Fruit fly (Drosophila melanogaster): ENCODE measurements around the gene nur.

Gene nur

DNA sequence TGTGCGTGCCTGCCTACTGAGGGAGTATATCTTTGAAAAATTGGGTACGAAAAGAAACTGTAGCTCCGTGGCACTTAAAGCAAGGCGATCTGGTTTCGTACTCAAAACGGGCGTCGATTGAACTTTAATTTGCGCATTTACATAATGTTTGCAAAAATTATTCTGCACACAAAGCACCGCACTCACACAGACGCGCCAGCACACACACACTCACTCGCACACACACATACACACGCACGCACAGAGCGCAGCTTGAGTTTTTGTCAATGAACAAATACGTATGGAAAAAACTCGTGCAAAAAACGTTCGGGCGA, 43.8 kb downstream of the nur start (continued):
- no peak for TF ChIP-seq klu (GFP tag; IDR thresholded peaks at IDR 0.05)

DNA sequence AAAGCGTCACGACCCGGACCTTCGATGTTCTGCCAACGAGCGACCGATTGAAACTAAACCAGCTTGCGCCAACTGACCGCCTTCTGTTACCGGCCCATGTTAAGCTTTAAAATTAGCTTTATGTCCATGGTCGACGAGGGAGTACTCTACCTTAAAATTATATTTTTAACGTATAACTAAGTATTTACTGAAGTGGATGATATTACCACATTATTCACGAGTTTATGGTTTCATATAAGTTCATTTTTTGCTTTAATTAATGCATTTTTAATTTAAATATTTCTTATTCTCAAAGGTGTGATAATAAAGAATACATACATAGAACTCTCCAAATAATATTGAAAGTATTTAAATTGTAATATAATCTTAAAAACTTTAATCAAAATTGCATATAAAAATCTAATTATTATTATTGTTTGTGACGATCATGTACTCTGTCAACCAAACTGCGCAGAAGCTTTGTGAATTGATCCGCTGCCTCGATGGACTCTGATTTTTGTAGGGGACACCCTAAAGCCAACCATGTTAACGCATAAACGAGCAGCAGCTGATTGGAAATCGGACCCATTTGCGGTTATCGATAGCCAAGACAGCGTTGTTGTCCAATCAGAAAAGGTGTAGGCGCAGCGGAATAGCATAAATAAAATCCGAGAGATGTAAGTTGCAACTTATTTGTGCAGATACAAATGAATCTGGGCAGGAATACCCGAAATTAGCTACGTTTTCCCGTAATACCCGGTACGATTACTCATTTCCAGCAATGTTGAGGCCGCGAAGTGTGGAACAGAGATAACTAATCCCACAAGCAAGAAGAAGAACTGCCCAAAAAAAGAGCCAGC, 44.4 kb downstream of the nur start, which contains the start of the genes CG9008 and p38b:
CG9008 (minus strand) TSS at position 57 of the 839 bp plus-strand sequence.
p38b (plus strand) TSS at position 581 of the 839 bp plus-strand sequence.
- TF ChIP-seq Drgx (GFP tag; IDR thresholded peaks at IDR 0.05): no peak
- TF ChIP-seq insv (GFP tag; optimal IDR thresholded peaks at IDR 0.05): peak; percentile 65 to 95
- peak; percentile 14 for TF ChIP-seq CG2875 (GFP tag; optimal IDR thresholded peaks at IDR 0.05)
- peak; percentile 8 for TF ChIP-seq salm (tag; optimal IDR thresholded peaks at IDR 0.05)
- no peak for TF ChIP-seq fd64A (GFP tag; optimal IDR thresholded peaks at IDR 0.05)
- TF ChIP-seq zfh2 (GFP tag; optimal IDR thresholded peaks at IDR 0.05): peak; percentile 41
- peak; percentile 62 for TF ChIP-seq CG33557 (GFP tag; optimal IDR thresholded peaks at IDR 0.05)
- TF ChIP-seq caup (GFP tag; optimal IDR thresholded peaks at IDR 0.05; ENCODE audit: severe bottlenecking): peak; percentile 82
- peak; percentile 47 for TF ChIP-seq Hsf (GFP tag; optimal IDR thresholded peaks at IDR 0.05)
- TF ChIP-seq nau (GFP tag; optimal IDR thresholded peaks at IDR 0.05): no peak
- no peak; the same call in 2 of the 3 replicates for TF ChIP-seq ase (GFP tag; IDR thresholded peaks at IDR 0.05)
- peak; percentile 92 for TF ChIP-seq CG11504 (tag; optimal IDR thresholded peaks at IDR 0.05)
- TF ChIP-seq CG11695 (GFP tag; IDR thresholded peaks at IDR 0.05): peak; percentile 62; the same call in 2 of the 3 replicates
- TF ChIP-seq Taf1 (GFP tag; IDR thresholded peaks at IDR 0.05): no peak
- peak; percentile 91 for TF ChIP-seq CG10543 (GFP tag; optimal IDR thresholded peaks at IDR 0.05)
- TF ChIP-seq Dp (GFP tag; optimal IDR thresholded peaks at IDR 0.05): no peak
- TF ChIP-seq Xrp1 (GFP tag; IDR thresholded peaks at IDR 0.05): peak; percentile 56; the same call in 1 of the 2 replicates
- TF ChIP-seq gt (GFP tag; IDR thresholded peaks at IDR 0.05): no peak
- no peak for TF ChIP-seq cas (GFP tag; IDR thresholded peaks at IDR 0.05)
- peak; percentile 54 for TF ChIP-seq CG13624 (GFP tag; optimal IDR thresholded peaks at IDR 0.05)
- TF ChIP-seq CG3847 (GFP tag; IDR thresholded peaks at IDR 0.05): peak; percentile 57
- no peak for TF ChIP-seq btn (GFP tag; optimal IDR thresholded peaks at IDR 0.05)
- TF ChIP-seq nerfin-1 (tag; optimal IDR thresholded peaks at IDR 0.05): peak; percentile 76
- TF ChIP-seq Ets65A (GFP tag): peak; percentile 92
- TF ChIP-seq CG2120 (GFP tag; optimal IDR thresholded peaks at IDR 0.05): peak; percentile 77
- TF ChIP-seq luna (GFP tag; optimal IDR thresholded peaks at IDR 0.05): no peak
- TF ChIP-seq vnd (GFP tag; IDR thresholded peaks at IDR 0.05; ENCODE audit: partially characterized antibody): no peak
- TF ChIP-seq az2 (GFP tag; optimal IDR thresholded peaks at IDR 0.05): peak; percentile 79
- no peak for TF ChIP-seq ac (GFP tag; optimal IDR thresholded peaks at IDR 0.05)
- peak; percentile 60 for TF ChIP-seq HLH4C (GFP tag; IDR thresholded peaks at IDR 0.05; ENCODE audit: partially characterized antibody)
- TF ChIP-seq CG18619 (GFP tag; optimal IDR thresholded peaks at IDR 0.05): peak; percentile 90
- peak; percentile 76 for TF ChIP-seq Deaf1 (tag; optimal IDR thresholded peaks at IDR 0.05)
- peak; percentile 82 for TF ChIP-seq CG10267 (tag; optimal IDR thresholded peaks at IDR 0.05)
- no peak for TF ChIP-seq Tbp (GFP tag; optimal IDR thresholded peaks at IDR 0.05)
- peak; percentile 28 for TF ChIP-seq Sry-β (GFP tag; optimal IDR thresholded peaks at IDR 0.05)
- TF ChIP-seq CG14860 (GFP tag; IDR thresholded peaks at IDR 0.05; ENCODE audit: partially characterized antibody): no peak
- TF ChIP-seq pros (GFP tag; optimal IDR thresholded peaks at IDR 0.05): no peak
- TF ChIP-seq CG31224 (GFP tag; IDR thresholded peaks at IDR 0.05): peak; percentile 45; the same call in 1 of the 2 replicates
- peak; percentile 99 for TF ChIP-seq her (GFP tag; optimal IDR thresholded peaks at IDR 0.05)
- no peak for TF ChIP-seq z (GFP tag; IDR thresholded peaks at IDR 0.05)
- peak; percentile 30 for TF ChIP-seq cato (GFP tag; optimal IDR thresholded peaks at IDR 0.05; ENCODE audit: borderline replicate concordance)
- TF ChIP-seq CG42726 (GFP tag; IDR thresholded peaks at IDR 0.05; ENCODE audit: partially characterized antibody): 0 out of 2 replicates have a peak, but pooled peaks have one; percentile 50
- TF ChIP-seq Eip74EF (GFP tag; optimal IDR thresholded peaks at IDR 0.05): peak in 1 of 2 experiments; percentile 89
- TF ChIP-seq NC2β (GFP tag; optimal IDR thresholded peaks at IDR 0.05): no peak
- peak; percentile 57; the same call in 1 of the 2 replicates for TF ChIP-seq esg (GFP tag; conservative IDR thresholded peaks at IDR 0.05)
- TF ChIP-seq D19A (tag; optimal IDR thresholded peaks at IDR 0.05): peak; percentile 99
